Fruit fly (Drosophila melanogaster) whole organism, wandering third instar larva: Measurements from ENCODE around the gene Kul.
A peak's percentile ranks its signal among the peaks of the same experiment; 100 is the strongest.

ENCODE experiments used
- GATAd ChIP-seq: sonication (Bioruptor generic); optimal IDR thresholded peaks from 2 replicates; lab custom pipeline; 2016; ENCODE audit warnings: missing biosample characterization, missing genetic modification characterization
- Jra ChIP-seq: sonication (Bioruptor generic); optimal IDR thresholded peaks from 2 replicates; lab custom pipeline; 2016; ENCODE audit warnings: missing biosample characterization, missing genetic modification characterization
- h ChIP-seq: fragments of 200-800 bp; sonication (Bioruptor generic); optimal IDR thresholded peaks from 3 replicates; lab custom pipeline; 2016; ENCODE audit warnings: missing biosample characterization, mild to moderate bottlenecking, missing genetic modification characterization
- psq ChIP-seq: fragments of 200-800 bp; sonication (Bioruptor generic); optimal IDR thresholded peaks from 3 replicates; lab custom pipeline; 2017; ENCODE audit warnings: missing biosample characterization, mild to moderate bottlenecking, missing genetic modification characterization, moderate library complexity
- woc ChIP-seq: sonication (Bioruptor generic); optimal IDR thresholded peaks from 2 replicates; lab custom pipeline; 2016; ENCODE audit warnings: missing biosample characterization, mild to moderate bottlenecking, missing genetic modification characterization

DNA sequence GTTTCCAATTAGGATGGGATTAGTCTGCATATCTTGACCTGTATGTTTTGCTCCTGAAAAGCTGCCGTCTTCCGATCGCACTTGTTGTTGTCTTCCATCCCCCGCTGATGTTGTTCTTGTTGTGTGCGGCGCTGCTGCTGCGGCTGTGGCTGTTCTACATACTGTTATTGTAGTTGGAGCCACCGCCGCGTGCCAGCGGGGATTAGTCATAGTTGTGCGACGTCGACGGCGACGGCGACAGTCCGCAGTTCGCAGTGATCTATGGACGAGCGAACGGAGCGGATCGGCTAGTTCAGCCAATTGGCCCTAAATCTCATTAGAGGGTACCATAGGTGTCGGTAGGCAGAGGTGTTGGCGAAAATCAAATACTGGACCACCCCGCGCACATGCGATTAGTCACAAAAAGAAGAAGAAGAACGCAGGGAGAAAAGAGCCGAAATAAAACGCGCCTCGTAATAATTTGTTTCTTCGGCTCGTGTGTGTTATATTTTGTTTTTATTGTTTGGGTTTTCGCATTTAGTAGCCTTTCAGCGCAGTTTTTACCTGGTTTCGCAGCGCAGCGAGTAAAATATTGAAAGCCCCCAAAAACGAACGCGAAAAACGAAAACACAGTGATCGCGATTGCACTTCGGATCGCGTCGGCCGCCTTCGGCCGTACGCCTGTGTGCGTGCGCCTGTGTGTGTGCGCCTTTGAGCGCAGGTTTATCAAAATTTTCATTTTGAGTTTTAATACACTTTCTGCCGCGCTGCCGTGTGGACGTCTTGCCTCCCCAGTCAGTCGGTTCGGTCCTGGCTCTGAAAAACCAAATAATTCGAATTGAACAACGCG is 39.9 kb downstream of the Kul start, which contains the start of gene kay:
- no peak for TF ChIP-seq woc
- TF ChIP-seq psq (GFP tag; lab: Kevin White, UChicago) = peak; percentile 29
- no peak for TF ChIP-seq GATAd (GFP tag; lab: Kevin White, UChicago)
- TF ChIP-seq h (GFP tag; lab: Kevin White, UChicago) = peak; percentile 32
- TF ChIP-seq Jra (GFP tag; lab: Kevin White, UChicago) = peak; percentile 15
